Fruit fly (Drosophila melanogaster): ENCODE measurements around the gene Oat.

Gene Oat

DNA sequence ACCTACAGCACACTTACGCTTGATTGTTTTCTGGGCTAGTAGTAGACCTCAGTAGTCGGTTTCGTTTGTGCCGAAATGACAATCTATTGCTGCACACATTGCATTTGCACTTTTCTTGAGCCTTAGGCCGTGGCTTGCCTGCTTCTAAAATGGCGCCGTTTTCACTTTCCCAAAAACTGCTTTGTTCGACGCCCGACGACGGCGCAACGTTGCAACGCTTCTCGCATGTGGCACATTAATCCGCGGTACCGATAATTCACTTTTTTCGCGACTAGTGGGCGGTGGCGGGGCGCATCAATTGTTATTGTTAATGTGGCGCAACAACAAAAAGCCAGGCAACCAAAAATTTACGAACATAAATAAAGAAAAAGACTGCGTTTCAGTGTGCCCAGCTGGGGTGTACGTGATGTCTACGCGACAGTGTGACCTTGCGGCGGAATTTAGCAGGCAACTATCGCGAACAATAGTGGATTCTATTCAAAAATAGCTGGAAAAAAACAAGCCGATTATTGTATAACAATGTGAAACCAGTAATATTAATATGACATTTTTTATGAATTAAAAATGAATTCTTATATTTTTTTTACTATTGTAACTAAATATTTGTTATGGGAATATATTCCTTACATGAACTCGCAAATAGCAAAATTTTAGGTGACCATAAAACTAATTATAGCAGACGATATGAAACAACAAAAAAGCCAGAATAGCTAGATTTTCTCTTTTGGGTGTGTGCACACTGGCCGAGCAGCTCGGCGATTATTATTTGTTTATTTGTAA, 51.1 kb downstream of the Oat start, which contains the start of the genes ash1 and Taf6 (continued):
- TF ChIP-seq CG2875 (GFP tag; optimal IDR thresholded peaks at IDR 0.05) (no peak), Med (GFP tag) (peak; percentile 39), wdn (GFP tag; IDR thresholded peaks at IDR 0.05) (no peak), CG9609 (GFP tag; optimal IDR thresholded peaks at IDR 0.05) (no peak), CG2678 (tag; optimal IDR thresholded peaks at IDR 0.05) (no peak), Optix (GFP tag; IDR thresholded peaks at IDR 0.05) (no peak), CG11085 (GFP tag; IDR thresholded peaks at IDR 0.05) (no peak), HmgD (GFP tag; optimal IDR thresholded peaks at IDR 0.05) (no peak), Sry-β (GFP tag; optimal IDR thresholded peaks at IDR 0.05) (peak; percentile 86), CG13624 (GFP tag; optimal IDR thresholded peaks at IDR 0.05) (no peak), CG10366 (GFP tag; IDR thresholded peaks at IDR 0.05) (no peak), crc (GFP tag; optimal IDR thresholded peaks at IDR 0.05) (no peak), Dbx (GFP tag; IDR thresholded peaks at IDR 0.05) (no peak), ems (GFP tag; optimal IDR thresholded peaks at IDR 0.05) (no peak), B-H1 (GFP tag; IDR thresholded peaks at IDR 0.05) (no peak), psq (GFP tag; optimal IDR thresholded peaks at IDR 0.05) (no peak), CG13775 (GFP tag; optimal IDR thresholded peaks at IDR 0.05) (no peak), Trl (optimal IDR thresholded peaks at IDR 0.05) (no peak), Trl (GFP tag; optimal IDR thresholded peaks at IDR 0.05) (no peak), CG31388 (GFP tag; optimal IDR thresholded peaks at IDR 0.05) (no peak), grn (GFP tag; optimal IDR thresholded peaks at IDR 0.05) (no peak), bowl (GFP tag; IDR thresholded peaks at IDR 0.05) (no peak), nom (GFP tag; optimal IDR thresholded peaks at IDR 0.05) (no peak), ssp (GFP tag; IDR thresholded peaks at IDR 0.05) (no peak), CG13424 (tag; optimal IDR thresholded peaks at IDR 0.05) (peak; percentile 16), CG10565 (GFP tag; optimal IDR thresholded peaks at IDR 0.05) (no peak), bcd (GFP tag; optimal IDR thresholded peaks at IDR 0.05) (no peak), CG1603 (tag; optimal IDR thresholded peaks at IDR 0.05) (no peak), shn (GFP tag; optimal IDR thresholded peaks at IDR 0.05) (no peak), Hand (GFP tag; optimal IDR thresholded peaks at IDR 0.05) (no peak), ttk (GFP tag; IDR thresholded peaks at IDR 0.05) (no peak), CG15601 (tag; optimal IDR thresholded peaks at IDR 0.05) (peak; percentile 59), CG14014 (GFP tag; IDR thresholded peaks at IDR 0.05) (no peak), CG10147 (GFP tag; optimal IDR thresholded peaks at IDR 0.05) (peak; percentile 76), Max (GFP tag; optimal IDR thresholded peaks at IDR 0.05) (peak; percentile 2), CG11696 (GFP tag; IDR thresholded peaks at IDR 0.05) (no peak), tin (GFP tag; optimal IDR thresholded peaks at IDR 0.05) (no peak), CG11723 (GFP tag; optimal IDR thresholded peaks at IDR 0.05) (no peak), MBD-R2 (GFP tag; IDR thresholded peaks at IDR 0.05) (peak; percentile 48), CG13894 (tag; optimal IDR thresholded peaks at IDR 0.05) (no peak), lola (GFP tag; optimal IDR thresholded peaks at IDR 0.05) (peak in 1 of 3 experiments; percentile 38), Poxn (GFP tag; IDR thresholded peaks at IDR 0.05) (no peak), fd64A (GFP tag; optimal IDR thresholded peaks at IDR 0.05) (no peak), Bteb2 (GFP tag; optimal IDR thresholded peaks at IDR 0.05) (no peak), Hsf (GFP tag; optimal IDR thresholded peaks at IDR 0.05) (no peak), CG16863 (GFP tag; optimal IDR thresholded peaks at IDR 0.05) (no peak), Blimp-1 (GFP tag; optimal IDR thresholded peaks at IDR 0.05) (peak; percentile 81), Doc2 (GFP tag; IDR thresholded peaks at IDR 0.05) (no peak), Lhr (GFP tag; optimal IDR thresholded peaks at IDR 0.05) (peak; percentile 33), CG3281 (GFP tag; optimal IDR thresholded peaks at IDR 0.05) (no peak), amos (GFP tag; IDR thresholded peaks at IDR 0.05; ENCODE audit: partially characterized antibody) (peak; percentile 72)

Data from whole organism, embryonic.